Worm (Caenorhabditis elegans) whole organism, L3 larva: ENCODE measurements around the gene pha-4.

Source experiments
- aly-2 ChIP-seq: fragments of 150-350 bp; optimal IDR thresholded peaks from 2 replicates; lab custom pipeline; 2014; ENCODE audit warnings: missing biosample characterization, missing genetic modification characterization
- ceh-82 ChIP-seq: fragments of 150-350 bp; optimal IDR thresholded peaks from 2 replicates; lab custom pipeline; 2014; ENCODE audit warnings: missing biosample characterization, missing genetic modification characterization
- nhr-25 ChIP-seq: sonication (generic microtip); optimal IDR thresholded peaks from 2 replicates; lab custom pipeline; 2017; ENCODE audit warnings: missing biosample characterization, missing genetic modification characterization
- nhr-28 ChIP-seq: fragments of 150-350 bp; optimal IDR thresholded peaks from 2 replicates; lab custom pipeline; 2014; ENCODE audit warnings: missing biosample characterization, missing genetic modification characterization
- nhr-76 ChIP-seq: fragments of 150-350 bp; sonication (generic microtip); optimal IDR thresholded peaks from 5 replicates; lab custom pipeline; 2014; ENCODE audit warnings: missing biosample characterization, missing genetic modification characterization
- nhr-77 ChIP-seq: fragments of 150-350 bp; optimal IDR thresholded peaks from 2 replicates; lab custom pipeline; 2014; ENCODE audit warnings: missing biosample characterization, missing genetic modification characterization
- sea-2 ChIP-seq: fragments of 150-350 bp; sonication (generic microtip); optimal IDR thresholded peaks from 4 replicates; lab custom pipeline; 2014; ENCODE audit warnings: missing biosample characterization, missing genetic modification reagents, missing genetic modification characterization
- ztf-11 ChIP-seq: fragments of 150-350 bp; optimal IDR thresholded peaks from 2 replicates; lab custom pipeline; 2014; ENCODE audit warnings: missing biosample characterization, missing genetic modification characterization

DNA sequence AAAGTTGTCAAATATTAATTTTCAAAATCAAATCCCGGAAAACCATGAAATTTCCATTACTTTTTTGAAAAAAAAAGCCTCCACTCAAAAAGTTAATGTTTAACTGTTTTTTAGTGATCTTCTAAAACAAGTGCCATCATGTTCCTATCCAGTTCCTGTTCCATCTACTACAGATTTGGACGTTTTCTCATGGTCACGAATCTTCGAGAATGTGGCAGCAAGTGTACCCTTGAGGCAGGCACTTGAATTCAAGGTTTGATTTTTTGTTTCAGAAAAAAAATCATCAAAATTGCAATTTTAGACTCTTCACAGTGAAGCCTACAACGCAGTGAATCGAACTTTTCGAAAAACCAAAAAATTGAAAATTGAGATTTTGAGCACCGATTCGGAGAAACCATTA is 38.3 kb upstream of the pha-4 start:
- no peak for TF ChIP-seq ceh-82
- TF ChIP-seq nhr-28 (tag; lab: Kevin White, UChicago), result no peak
- no peak for TF ChIP-seq aly-2 (tag; lab: Kevin White, UChicago)
- no peak for TF ChIP-seq ztf-11
- no peak for TF ChIP-seq nhr-76
- TF ChIP-seq nhr-77 (tag; lab: Kevin White, UChicago), result no peak
- no peak for TF ChIP-seq nhr-25 (tag; lab: Kevin White, UChicago)
- TF ChIP-seq sea-2 (GFP tag; lab: Kevin White, UChicago), result no peak
